Fruit fly (Drosophila melanogaster): Measurements from ENCODE around the gene CG13895.

Gene CG13895

dm6 chr3L:745222-745942, 37.4 kb upstream of the CG13895 start (continued):
- TF ChIP-seq CG12236 (GFP tag; optimal IDR thresholded peaks at IDR 0.05): peak; percentile 23
- TF ChIP-seq CG4820 (GFP tag; optimal IDR thresholded peaks at IDR 0.05): peak; percentile 43
- TF ChIP-seq Med (GFP tag): peak; percentile 75
- peak in 1 of 3 experiments; percentile 73 for TF ChIP-seq lola (GFP tag; optimal IDR thresholded peaks at IDR 0.05)
- TF ChIP-seq chn (GFP tag; optimal IDR thresholded peaks at IDR 0.05): peak; percentile 15
- peak; percentile 65 for TF ChIP-seq CG15696 (tag; optimal IDR thresholded peaks at IDR 0.05)
- peak; percentile 56 for TF ChIP-seq CG11504 (tag; optimal IDR thresholded peaks at IDR 0.05)
- no peak for TF ChIP-seq CG31224 (GFP tag; IDR thresholded peaks at IDR 0.05)
- TF ChIP-seq hth (optimal IDR thresholded peaks at IDR 0.05): no peak
- TF ChIP-seq CG8290 (GFP tag; optimal IDR thresholded peaks at IDR 0.05): no peak
- TF ChIP-seq CG8290 (tag; optimal IDR thresholded peaks at IDR 0.05): no peak
- peak; percentile 8 for TF ChIP-seq CG13424 (tag; optimal IDR thresholded peaks at IDR 0.05)
- TF ChIP-seq dmrt99B (tag; optimal IDR thresholded peaks at IDR 0.05): peak; percentile 57
- peak; percentile 48 for TF ChIP-seq CG8388 (GFP tag; optimal IDR thresholded peaks at IDR 0.05)
- peak; percentile 64 for TF ChIP-seq bab2 (GFP tag; optimal IDR thresholded peaks at IDR 0.05)
- peak; percentile 69 for TF ChIP-seq Xrp1 (GFP tag; IDR thresholded peaks at IDR 0.05)
- TF ChIP-seq E2f2 (GFP tag; IDR thresholded peaks at IDR 0.05): no peak
- 0 out of 2 replicates have a peak, but pooled peaks have one; percentile 42 for TF ChIP-seq HLH3B (GFP tag; IDR thresholded peaks at IDR 0.05)
- TF ChIP-seq CG4854 (GFP tag; optimal IDR thresholded peaks at IDR 0.05): peak; percentile 50
- no peak for TF ChIP-seq psq (GFP tag; optimal IDR thresholded peaks at IDR 0.05)
- TF ChIP-seq peb (GFP tag; IDR thresholded peaks at IDR 0.05): no peak
- no peak for TF ChIP-seq Dfd (GFP tag; optimal IDR thresholded peaks at IDR 0.05)
- peak; percentile 15 for TF ChIP-seq Sox102F (GFP tag; optimal IDR thresholded peaks at IDR 0.05)
- 0 out of 3 replicates have a peak, but pooled peaks have one; percentile 27 for TF ChIP-seq ci (GFP tag; IDR thresholded peaks at IDR 0.05)
- no peak for TF ChIP-seq Abd-B (GFP tag; optimal IDR thresholded peaks at IDR 0.05)
- peak; percentile 9 for TF ChIP-seq vfl (GFP tag; optimal IDR thresholded peaks at IDR 0.05)
- TF ChIP-seq tio (GFP tag; optimal IDR thresholded peaks at IDR 0.05): peak; percentile 18
- TF ChIP-seq CrebB (tag; optimal IDR thresholded peaks at IDR 0.05): no peak
- TF ChIP-seq Chrac-16 (GFP tag; optimal IDR thresholded peaks at IDR 0.05): peak; percentile 52
- TF ChIP-seq CG7556 (GFP tag; optimal IDR thresholded peaks at IDR 0.05): peak; percentile 50
- no peak for TF ChIP-seq NC2β (GFP tag; optimal IDR thresholded peaks at IDR 0.05)
- TF ChIP-seq Oli (tag; optimal IDR thresholded peaks at IDR 0.05): peak; percentile 24
- TF ChIP-seq CG2129 (GFP tag; IDR thresholded peaks at IDR 0.05; ENCODE audit: partially characterized antibody): no peak
- TF ChIP-seq dpn (GFP tag; optimal IDR thresholded peaks at IDR 0.05): peak; percentile 16
- peak; percentile 65 for TF ChIP-seq CG17829 (tag; optimal IDR thresholded peaks at IDR 0.05)
- TF ChIP-seq CG13296 (GFP tag; optimal IDR thresholded peaks at IDR 0.05): no peak
- peak; percentile 51; the same call in 1 of the 2 replicates for TF ChIP-seq sisA (GFP tag; IDR thresholded peaks at IDR 0.05)
- TF ChIP-seq CG7357 (GFP tag; IDR thresholded peaks at IDR 0.05): no peak
- TF ChIP-seq CG3407 (GFP tag; optimal IDR thresholded peaks at IDR 0.05): peak; percentile 44
- TF ChIP-seq B-H1 (GFP tag; IDR thresholded peaks at IDR 0.05): no peak
- peak; percentile 34 for TF ChIP-seq CG30403 (GFP tag; optimal IDR thresholded peaks at IDR 0.05)
- TF ChIP-seq kah (GFP tag; optimal IDR thresholded peaks at IDR 0.05): no peak
- TF ChIP-seq prd (optimal IDR thresholded peaks at IDR 0.05): no peak
- TF ChIP-seq prd (GFP tag; IDR thresholded peaks at IDR 0.05): peak; percentile 83
- TF ChIP-seq Pdp1 (GFP tag; optimal IDR thresholded peaks at IDR 0.05): peak; percentile 10 to 67
- TF ChIP-seq CG2202 (tag; optimal IDR thresholded peaks at IDR 0.05): peak; percentile 8
- peak; percentile 14 for TF ChIP-seq Sox100B (GFP tag; optimal IDR thresholded peaks at IDR 0.05)
- peak; percentile 69 for TF ChIP-seq zfh1 (GFP tag; IDR thresholded peaks at IDR 0.05)
- peak in 1 of 2 experiments; percentile 36 for TF ChIP-seq tll (GFP tag; optimal IDR thresholded peaks at IDR 0.05)
- no peak for TF ChIP-seq CG8281 (tag; optimal IDR thresholded peaks at IDR 0.05)

Data from whole organism, embryonic.